Fruit fly (Drosophila melanogaster) whole organism, embryonic: ENCODE measurements around the gene Cchl.

Experiments
- Abd-B ChIP-seq: fragments of 200-800 bp; sonication (Bioruptor generic); optimal IDR thresholded peaks from 2 replicates; lab custom pipeline; 2018; ENCODE audit warnings: missing biosample characterization, mild to moderate bottlenecking, missing genetic modification characterization, moderate library complexity
- CG10147 ChIP-seq: fragments of 200-800 bp; sonication (Bioruptor generic); optimal IDR thresholded peaks from 2 replicates; lab custom pipeline; 2019; ENCODE audit warnings: missing biosample characterization, mild to moderate bottlenecking, missing genetic modification characterization, moderate library complexity
- CG12942 ChIP-seq: fragments of 200-800 bp; sonication (Bioruptor generic); optimal IDR thresholded peaks from 3 replicates; lab custom pipeline; 2016; ENCODE audit warnings: missing biosample characterization, missing genetic modification characterization
- CG15479 ChIP-seq: fragments of 200-800 bp; sonication (Bioruptor generic); optimal IDR thresholded peaks from 3 replicates; lab custom pipeline; 2019; ENCODE audit warnings: missing biosample characterization, mild to moderate bottlenecking, missing genetic modification characterization, moderate library complexity
- CG1647 ChIP-seq: fragments of 200-800 bp; sonication (Bioruptor generic); optimal IDR thresholded peaks from 3 replicates; lab custom pipeline; 2016; ENCODE audit warnings: missing biosample characterization, missing genetic modification characterization
- CG16779 ChIP-seq: fragments of 200-800 bp; sonication (Bioruptor generic); IDR thresholded peaks from 2 replicates; pipeline ENCODE4 v1.3.6; 2022; ENCODE audit warnings: missing biosample characterization, missing genetic modification characterization
- CG17385 ChIP-seq: fragments of 200-800 bp; sonication (Bioruptor generic); optimal IDR thresholded peaks from 3 replicates; lab custom pipeline; 2018; ENCODE audit warnings: missing biosample characterization, mild to moderate bottlenecking, missing genetic modification characterization
- CG17802 ChIP-seq: fragments of 200-800 bp; sonication (Bioruptor generic); optimal IDR thresholded peaks from 2 replicates; lab custom pipeline; 2018; ENCODE audit warnings: missing biosample characterization, mild to moderate bottlenecking, missing genetic modification characterization, moderate library complexity
- CG32767 ChIP-seq: fragments of 200-800 bp; sonication (Bioruptor generic); IDR thresholded peaks from 2 replicates; pipeline ENCODE4 v1.3.6; 2022; ENCODE audit warnings: missing biosample characterization, missing genetic modification characterization
- CG5953 ChIP-seq: fragments of 200-800 bp; sonication (Bioruptor generic); IDR thresholded peaks from 2 replicates; pipeline ENCODE4 v1.3.6; 2022; ENCODE audit warnings: missing biosample characterization, missing genetic modification characterization
- CG9817 ChIP-seq: fragments of 200-800 bp; sonication (Bioruptor generic); optimal IDR thresholded peaks from 2 replicates; lab custom pipeline; 2018; ENCODE audit warnings: missing biosample characterization, mild to moderate bottlenecking, missing genetic modification characterization, moderate library complexity
- Dad ChIP-seq: fragments of 200-800 bp; sonication (Bioruptor generic); optimal IDR thresholded peaks from 3 replicates; lab custom pipeline; 2016; ENCODE audit warnings: missing biosample characterization, missing genetic modification characterization
- Ets65A ChIP-seq: fragments of 200-800 bp; sonication (Bioruptor generic); peaks from one replicate; lab custom pipeline; 2016; ENCODE audit warnings: missing biosample characterization, missing genetic modification characterization
- MTF-1 ChIP-seq: fragments of 200-800 bp; sonication (Bioruptor generic); optimal IDR thresholded peaks from 2 replicates; lab custom pipeline; 2018; ENCODE audit warnings: missing biosample characterization, mild to moderate bottlenecking, missing genetic modification characterization, borderline replicate concordance
- Meics ChIP-seq: fragments of 200-800 bp; sonication (Bioruptor generic); optimal IDR thresholded peaks from 2 replicates; lab custom pipeline; 2017; ENCODE audit warnings: missing biosample characterization, mild to moderate bottlenecking, missing genetic modification characterization
- NC2α ChIP-seq: fragments of 200-800 bp; sonication (Bioruptor generic); optimal IDR thresholded peaks from 2 replicates; lab custom pipeline; 2016; ENCODE audit warnings: missing biosample characterization, missing genetic modification characterization
- Opbp ChIP-seq: fragments of 200-800 bp; sonication (Bioruptor generic); IDR thresholded peaks from 3 replicates; pipeline ENCODE4 v1.3.6; 2022; ENCODE audit warnings: missing biosample characterization, missing genetic modification characterization; ENCODE audit not compliant: partially characterized antibody
- Spps ChIP-seq: fragments of 200-800 bp; sonication (Bioruptor generic); optimal IDR thresholded peaks from 2 replicates; lab custom pipeline; 2018; ENCODE audit warnings: missing biosample characterization, mild to moderate bottlenecking, missing genetic modification characterization
- Xbp1 ChIP-seq: fragments of 200-800 bp; sonication (Bioruptor generic); optimal IDR thresholded peaks from 3 replicates; lab custom pipeline; 2016; ENCODE audit warnings: missing biosample characterization, mild to moderate bottlenecking, missing genetic modification characterization
- al ChIP-seq: fragments of 200-800 bp; sonication (Bioruptor generic); IDR thresholded peaks from 2 replicates; pipeline ENCODE4 v1.3.6; 2022; ENCODE audit warnings: missing biosample characterization, missing genetic modification characterization
- ato ChIP-seq: fragments of 200-800 bp; sonication (Bioruptor generic); IDR thresholded peaks from 2 replicates; pipeline ENCODE4 v1.3.6; 2022; ENCODE audit warnings: missing biosample characterization, missing genetic modification characterization; ENCODE audit not compliant: partially characterized antibody
- bowl ChIP-seq: fragments of 200-800 bp; sonication (Bioruptor generic); IDR thresholded peaks from 2 replicates; pipeline ENCODE4 v1.3.6; 2022; ENCODE audit warnings: missing biosample characterization, missing genetic modification characterization
- bsh ChIP-seq, 2 experiments: fragments of 200-800 bp; sonication (Bioruptor generic); optimal IDR thresholded peaks; 2 replicates each; lab custom pipeline; 2017 to 2018; ENCODE audit warnings: mild to moderate bottlenecking in 2 of 2, missing biosample characterization in 2 of 2, missing genetic modification characterization in 2 of 2, moderate library complexity in 1 of 2
- dpn ChIP-seq, 2 experiments: fragments of 200-800 bp; sonication (Bioruptor generic); optimal IDR thresholded peaks; 3 replicates each; lab custom pipeline; 2016; ENCODE audit warnings: missing biosample characterization in 2 of 2, missing genetic modification characterization in 2 of 2
- dysf ChIP-seq: fragments of 200-800 bp; sonication (Bioruptor generic); IDR thresholded peaks from 3 replicates; pipeline ENCODE4 v1.3.6; 2022; ENCODE audit warnings: missing biosample characterization, missing genetic modification characterization
- kay ChIP-seq: fragments of 200-800 bp; sonication (Bioruptor generic); optimal IDR thresholded peaks from 2 replicates; lab custom pipeline; 2016; ENCODE audit warnings: missing biosample characterization, missing genetic modification characterization
- lilli ChIP-seq: fragments of 200-800 bp; sonication (Bioruptor generic); optimal IDR thresholded peaks from 3 replicates; lab custom pipeline; 2016; ENCODE audit warnings: missing biosample characterization, missing genetic modification characterization
- nerfin-1 ChIP-seq: fragments of 200-800 bp; sonication (Bioruptor generic); optimal IDR thresholded peaks from 3 replicates; lab custom pipeline; 2019; ENCODE audit warnings: missing biosample characterization, mild to moderate bottlenecking, missing genetic modification characterization, moderate library complexity
- pan ChIP-seq, 4 experiments: fragments of >200 bp in 3 of 4; fragments of 200-800 bp in 1 of 4; sonication (Bioruptor generic) in 1 of 4; optimal IDR thresholded peaks in 3 of 4; IDR thresholded peaks in 1 of 4; 2 replicates each; pipeline versions ENCODE4 v1.3.6 to Lab custom; 2017 to 2022; ENCODE audit warnings: missing biosample characterization in 2 of 4, missing genetic modification characterization in 2 of 4, mixed read lengths in 1 of 4
- salm ChIP-seq: fragments of 200-800 bp; sonication (Bioruptor generic); optimal IDR thresholded peaks from 2 replicates; lab custom pipeline; 2018; ENCODE audit warnings: missing biosample characterization, mild to moderate bottlenecking, missing genetic modification characterization
- sd ChIP-seq: fragments of 200-800 bp; sonication (Bioruptor generic); optimal IDR thresholded peaks from 3 replicates; lab custom pipeline; 2018; ENCODE audit warnings: missing biosample characterization, mild to moderate bottlenecking, missing genetic modification characterization, moderate library complexity
- twi ChIP-seq: fragments of 200-800 bp; optimal IDR thresholded peaks from 2 replicates; lab custom pipeline; 2019; ENCODE audit warnings: missing biosample characterization, mild to moderate bottlenecking, missing genetic modification characterization, moderate library complexity
- unc-4 ChIP-seq: fragments of 200-800 bp; sonication (Bioruptor generic); IDR thresholded peaks from 2 replicates; pipeline ENCODE4 v1.3.6; 2022; ENCODE audit warnings: missing biosample characterization, missing genetic modification characterization; ENCODE audit not compliant: partially characterized antibody
- vnd ChIP-seq: fragments of 200-800 bp; sonication (Bioruptor generic); IDR thresholded peaks from 3 replicates; pipeline ENCODE4 v1.3.6; 2022; ENCODE audit warnings: missing biosample characterization, missing genetic modification characterization; ENCODE audit not compliant: partially characterized antibody
- wdn ChIP-seq: fragments of 200-800 bp; sonication (Bioruptor generic); IDR thresholded peaks from 2 replicates; pipeline ENCODE4 v1.3.6; 2022; ENCODE audit warnings: missing biosample characterization, missing genetic modification characterization
- wek ChIP-seq: fragments of 200-800 bp; sonication (Bioruptor generic); optimal IDR thresholded peaks from 3 replicates; lab custom pipeline; 2018; ENCODE audit warnings: missing biosample characterization, mild to moderate bottlenecking, missing genetic modification characterization, moderate library complexity

Cchl gene

DNA sequence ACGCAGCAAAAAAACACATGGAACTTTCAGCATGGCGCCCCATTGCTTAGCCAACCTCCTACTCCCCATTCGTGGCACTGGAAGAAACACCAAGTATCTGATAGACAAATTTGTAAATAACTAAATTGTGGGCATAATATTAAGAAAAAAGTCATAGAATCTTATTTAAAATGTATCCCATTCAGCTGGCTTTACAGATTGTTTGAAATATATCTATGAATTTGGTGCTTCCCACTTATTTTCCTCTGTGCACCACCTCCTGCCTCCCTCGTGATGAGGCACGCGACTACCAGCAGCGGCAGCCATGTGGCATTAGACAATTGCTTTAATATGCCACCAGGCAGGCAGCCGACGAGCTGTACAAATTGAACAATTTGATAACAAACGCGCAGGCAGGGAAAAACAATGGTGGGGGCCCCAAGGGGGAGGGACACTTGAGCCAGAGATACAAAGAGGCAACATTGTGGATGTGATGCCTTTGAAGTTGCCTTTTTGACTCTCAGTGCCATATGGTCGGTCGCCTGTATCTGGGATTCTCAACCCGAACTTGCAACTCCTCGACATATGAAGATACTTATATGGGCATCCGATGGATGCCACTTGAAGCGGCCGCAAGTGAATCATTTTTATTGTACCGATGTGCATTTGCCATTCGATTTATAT is 22.0 kb upstream of the Cchl start (continued):
- TF ChIP-seq CG17802 (tag; lab: Kevin White, UChicago) (peak; percentile 51), bsh (GFP tag; optimal IDR thresholded peaks at IDR 0.05; lab: Kevin White, UChicago) (peak; percentile 45 to 87), Abd-B (GFP tag; lab: Kevin White, UChicago) (peak; percentile 69), salm (peak; percentile 72), vnd (GFP tag; lab: Robert Waterston, UW) (no peak)
- TF ChIP-seq, all 482 proteins: peak for 381

DNA sequence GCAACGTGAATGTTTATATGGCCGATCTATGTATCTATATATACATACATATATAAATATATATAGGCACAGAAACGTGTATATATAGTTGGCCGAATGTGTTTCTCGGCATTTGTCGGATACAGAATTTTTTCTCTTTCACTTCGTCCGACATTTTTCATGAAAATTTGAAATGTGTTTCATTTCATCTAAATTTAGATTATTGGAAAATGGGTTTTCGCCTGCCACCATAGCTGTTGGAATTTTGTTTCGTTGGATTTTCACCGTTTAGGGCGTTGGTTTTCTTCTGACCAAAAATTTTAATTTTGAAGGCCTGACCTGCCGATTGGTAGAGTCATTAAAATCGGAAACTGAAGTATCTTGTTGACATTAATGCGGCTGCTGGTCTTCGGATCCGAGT is 20.1 kb upstream of the Cchl start:
- TF ChIP-seq CG1647 (GFP tag; lab: Kevin White, UChicago), result no peak
- no peak for TF ChIP-seq Xbp1 (GFP tag; lab: Kevin White, UChicago)
- TF ChIP-seq Opbp (GFP tag; lab: Robert Waterston, UW), result no peak
- no peak for TF ChIP-seq dpn (GFP tag; optimal IDR thresholded peaks at IDR 0.05; lab: Kevin White, UChicago)
- no peak for TF ChIP-seq wdn (GFP tag; lab: Robert Waterston, UW)
- no peak for TF ChIP-seq CG15479 (GFP tag; lab: Kevin White, UChicago)
- no peak for TF ChIP-seq unc-4 (GFP tag; lab: Robert Waterston, UW)
- no peak for TF ChIP-seq bowl
- TF ChIP-seq CG5953 (GFP tag; lab: Robert Waterston, UW), result no peak
- TF ChIP-seq pan (optimal IDR thresholded peaks at IDR 0.05; lab: Kevin White, UChicago), result no peak
- no peak for TF ChIP-seq pan (GFP tag; optimal IDR thresholded peaks at IDR 0.05 in 1 of 2, IDR thresholded peaks at IDR 0.05 in 1 of 2)
- no peak for TF ChIP-seq kay (GFP tag; lab: Kevin White, UChicago)
- TF ChIP-seq Dad (GFP tag; lab: Kevin White, UChicago), result no peak
- TF ChIP-seq CG32767 (GFP tag; lab: Robert Waterston, UW), result peak; percentile 55
- peak; percentile 39 for TF ChIP-seq twi (tag; lab: Kevin White, UChicago)
- TF ChIP-seq nerfin-1 (tag; lab: Kevin White, UChicago), result no peak
- TF ChIP-seq ato (GFP tag; lab: Robert Waterston, UW), result no peak
- no peak for TF ChIP-seq MTF-1 (GFP tag; lab: Kevin White, UChicago)
- no peak for TF ChIP-seq CG16779 (GFP tag; lab: Robert Waterston, UW)
- TF ChIP-seq CG10147 (GFP tag; lab: Kevin White, UChicago), result no peak
- TF ChIP-seq CG17385 (GFP tag; lab: Kevin White, UChicago), result no peak
- TF ChIP-seq sd (tag; lab: Kevin White, UChicago), result peak; percentile 65
- no peak for TF ChIP-seq Meics (GFP tag; lab: Kevin White, UChicago)
- no peak for TF ChIP-seq al (GFP tag; lab: Robert Waterston, UW)
- TF ChIP-seq Spps (tag; lab: Kevin White, UChicago), result no peak
- TF ChIP-seq wek (GFP tag; lab: Kevin White, UChicago), result no peak
- TF ChIP-seq Ets65A, result peak; percentile 24
- no peak for TF ChIP-seq lilli
- TF ChIP-seq NC2α (GFP tag; lab: Kevin White, UChicago), result no peak
- no peak for TF ChIP-seq salm
- no peak for TF ChIP-seq dysf (GFP tag; lab: Robert Waterston, UW)
- TF ChIP-seq CG12942 (GFP tag; lab: Kevin White, UChicago), result no peak
- TF ChIP-seq CG9817 (tag; lab: Kevin White, UChicago), result no peak
